Worm (Caenorhabditis elegans) whole organism, L4 larva: ENCODE results near the gene fbxb-33.

Source experiments
- F49E8.2 ChIP-seq: sonication (generic microtip); optimal IDR thresholded peaks from 2 replicates; lab custom pipeline; 2016; ENCODE audit warnings: missing compliant biosample characterization, mild to moderate bottlenecking, missing genetic modification characterization, borderline replicate concordance
- Y5F2A.4 ChIP-seq: fragments of 200-800 bp; sonication (Bioruptor generic); optimal IDR thresholded peaks from 2 replicates; lab custom pipeline; 2018; ENCODE audit warnings: mild to moderate bottlenecking, missing genetic modification characterization, missing compliant biosample characterization
- aly-2 ChIP-seq: sonication (generic microtip); optimal IDR thresholded peaks from 2 replicates; lab custom pipeline; 2018; ENCODE audit warnings: missing biosample characterization, missing genetic modification characterization
- ces-1 ChIP-seq: fragments of 150-350 bp; sonication (generic microtip); optimal IDR thresholded peaks from 4 replicates; lab custom pipeline; 2014; ENCODE audit warnings: missing biosample characterization, missing genetic modification reagents, missing genetic modification characterization
- lsy-2 ChIP-seq, 2 experiments: fragments of 150-350 bp in 1 of 2; sonication (generic microtip) in 1 of 2; optimal IDR thresholded peaks; 2 replicates each; lab custom pipeline; 2014 to 2017; ENCODE audit warnings: missing biosample characterization in 2 of 2, missing genetic modification characterization in 2 of 2
- nhr-28 ChIP-seq: fragments of 150-350 bp; optimal IDR thresholded peaks from 2 replicates; lab custom pipeline; 2014; ENCODE audit warnings: missing biosample characterization, missing genetic modification characterization
- nhr-76 ChIP-seq: fragments of 150-350 bp; optimal IDR thresholded peaks from 2 replicates; lab custom pipeline; 2014; ENCODE audit warnings: missing biosample characterization, missing genetic modification characterization

ce11 chrII:3639238-3639637 lies 8.0 kb upstream of the fbxb-33 start, which contains the start of gene fbxb-31:
- TF ChIP-seq nhr-76 (no peak), aly-2 (tag; lab: Kevin White, UChicago) (no peak), ces-1 (GFP tag; lab: Kevin White, UChicago) (no peak), F49E8.2 (tag; lab: Kevin White, UChicago) (no peak), Y5F2A.4 (GFP tag; lab: Kevin White, UChicago) (no peak), lsy-2 (tag; optimal IDR thresholded peaks at IDR 0.05; lab: Kevin White, UChicago) (no peak), nhr-28 (tag; lab: Kevin White, UChicago) (no peak)
